Fruit fly (Drosophila melanogaster) whole organism, pupa: ENCODE results near the gene CG11970.
A peak's percentile ranks its signal among the peaks of the same experiment; 100 is the strongest.

Experiments
- CG10348 ChIP-seq: fragments of 200-800 bp; sonication (Bioruptor generic); IDR thresholded peaks from 2 replicates; pipeline ENCODE4 v1.3.6; 2022; ENCODE audit warnings: missing biosample characterization, missing genetic modification characterization
- CG12605 ChIP-seq: fragments of 200-800 bp; sonication (Bioruptor generic); IDR thresholded peaks from 2 replicates; pipeline ENCODE4 v1.3.6; 2022; ENCODE audit warnings: missing biosample characterization, missing genetic modification characterization
- CG13204 ChIP-seq: fragments of 200-800 bp; sonication (Bioruptor generic); optimal IDR thresholded peaks from 2 replicates; lab custom pipeline; 2018; ENCODE audit warnings: missing biosample characterization, mild to moderate bottlenecking, missing genetic modification characterization, moderate library complexity
- CG14655 ChIP-seq: fragments of 200-800 bp; sonication (Bioruptor generic); optimal IDR thresholded peaks from 3 replicates; lab custom pipeline; 2017; ENCODE audit warnings: mild to moderate bottlenecking, missing biosample characterization, missing genetic modification reagents, missing genetic modification characterization
- CG15710 ChIP-seq: fragments of 200-800 bp; sonication (Bioruptor generic); optimal IDR thresholded peaks from 2 replicates; lab custom pipeline; 2018; ENCODE audit warnings: missing biosample characterization, mild to moderate bottlenecking, missing genetic modification characterization, moderate library complexity
- CG17806 ChIP-seq: fragments of 200-800 bp; sonication (Bioruptor generic); optimal IDR thresholded peaks from 2 replicates; lab custom pipeline; 2018; ENCODE audit warnings: missing biosample characterization, mild to moderate bottlenecking, missing genetic modification characterization, moderate library complexity
- CG32121 ChIP-seq: fragments of 200-800 bp; sonication (Bioruptor generic); IDR thresholded peaks from 2 replicates; pipeline ENCODE4 v1.3.6; 2022; ENCODE audit warnings: missing biosample characterization, missing genetic modification characterization
- CG34367 ChIP-seq: fragments of 200-800 bp; sonication (Bioruptor generic); optimal IDR thresholded peaks from 2 replicates; lab custom pipeline; 2018; ENCODE audit warnings: missing biosample characterization, mild to moderate bottlenecking, missing genetic modification characterization
- CG4496 ChIP-seq: fragments of 200-800 bp; sonication (Bioruptor generic); IDR thresholded peaks from 3 replicates; pipeline ENCODE4 v1.3.6; 2022; ENCODE audit warnings: missing biosample characterization, missing genetic modification characterization
- CG8159 ChIP-seq: fragments of 200-800 bp; sonication (Bioruptor generic); optimal IDR thresholded peaks from 3 replicates; lab custom pipeline; 2018; ENCODE audit warnings: missing biosample characterization, mild to moderate bottlenecking, missing genetic modification characterization, moderate library complexity
- CG8301 ChIP-seq: fragments of 200-800 bp; sonication (Bioruptor generic); optimal IDR thresholded peaks from 2 replicates; lab custom pipeline; 2018; ENCODE audit warnings: missing biosample characterization, mild to moderate bottlenecking, missing genetic modification characterization
- CG9948 ChIP-seq: fragments of 200-800 bp; sonication (Bioruptor generic); optimal IDR thresholded peaks from 2 replicates; lab custom pipeline; 2018; ENCODE audit warnings: missing biosample characterization, mild to moderate bottlenecking, missing genetic modification characterization, moderate library complexity
- D1 ChIP-seq: fragments of 200-800 bp; sonication (Bioruptor generic); optimal IDR thresholded peaks from 2 replicates; lab custom pipeline; 2018; ENCODE audit warnings: missing biosample characterization, mild to moderate bottlenecking, missing genetic modification characterization, moderate library complexity
- EcR ChIP-seq: fragments of 200-800 bp; sonication (Bioruptor generic); optimal IDR thresholded peaks from 3 replicates; lab custom pipeline; 2019; ENCODE audit warnings: missing biosample characterization, missing genetic modification characterization, mild to moderate bottlenecking, moderate library complexity, missing genetic modification reagents
- Ets98B ChIP-seq: fragments of 200-800 bp; sonication (Bioruptor generic); IDR thresholded peaks from 2 replicates; pipeline ENCODE4 v1.3.6; 2022; ENCODE audit warnings: missing biosample characterization, missing genetic modification characterization
- Pif1A ChIP-seq: fragments of 200-800 bp; sonication (Bioruptor generic); optimal IDR thresholded peaks from 3 replicates; lab custom pipeline; 2016; ENCODE audit warnings: missing biosample characterization, missing genetic modification characterization
- Pif1B ChIP-seq: fragments of 200-800 bp; sonication (Bioruptor generic); optimal IDR thresholded peaks from 3 replicates; lab custom pipeline; 2016; ENCODE audit warnings: missing biosample characterization, missing genetic modification characterization
- Snoo ChIP-seq: fragments of 200-800 bp; sonication (Bioruptor generic); optimal IDR thresholded peaks from 3 replicates; lab custom pipeline; 2017; ENCODE audit warnings: missing biosample characterization, mild to moderate bottlenecking, missing genetic modification characterization, inconsistent platforms
- fd96Ca ChIP-seq: fragments of 200-800 bp; sonication (Bioruptor generic); IDR thresholded peaks from 3 replicates; pipeline ENCODE4 v1.3.6; 2022; ENCODE audit warnings: missing biosample characterization, missing genetic modification characterization
- gl ChIP-seq: fragments of 200-800 bp; sonication (Bioruptor generic); optimal IDR thresholded peaks from 2 replicates; lab custom pipeline; 2018; ENCODE audit warnings: missing biosample characterization, mild to moderate bottlenecking, missing genetic modification characterization
- rn ChIP-seq: fragments of 200-800 bp; sonication (Bioruptor generic); IDR thresholded peaks from 2 replicates; pipeline ENCODE4 v1.3.6; 2022; ENCODE audit warnings: missing biosample characterization, missing genetic modification characterization

CG11970 gene

DNA sequence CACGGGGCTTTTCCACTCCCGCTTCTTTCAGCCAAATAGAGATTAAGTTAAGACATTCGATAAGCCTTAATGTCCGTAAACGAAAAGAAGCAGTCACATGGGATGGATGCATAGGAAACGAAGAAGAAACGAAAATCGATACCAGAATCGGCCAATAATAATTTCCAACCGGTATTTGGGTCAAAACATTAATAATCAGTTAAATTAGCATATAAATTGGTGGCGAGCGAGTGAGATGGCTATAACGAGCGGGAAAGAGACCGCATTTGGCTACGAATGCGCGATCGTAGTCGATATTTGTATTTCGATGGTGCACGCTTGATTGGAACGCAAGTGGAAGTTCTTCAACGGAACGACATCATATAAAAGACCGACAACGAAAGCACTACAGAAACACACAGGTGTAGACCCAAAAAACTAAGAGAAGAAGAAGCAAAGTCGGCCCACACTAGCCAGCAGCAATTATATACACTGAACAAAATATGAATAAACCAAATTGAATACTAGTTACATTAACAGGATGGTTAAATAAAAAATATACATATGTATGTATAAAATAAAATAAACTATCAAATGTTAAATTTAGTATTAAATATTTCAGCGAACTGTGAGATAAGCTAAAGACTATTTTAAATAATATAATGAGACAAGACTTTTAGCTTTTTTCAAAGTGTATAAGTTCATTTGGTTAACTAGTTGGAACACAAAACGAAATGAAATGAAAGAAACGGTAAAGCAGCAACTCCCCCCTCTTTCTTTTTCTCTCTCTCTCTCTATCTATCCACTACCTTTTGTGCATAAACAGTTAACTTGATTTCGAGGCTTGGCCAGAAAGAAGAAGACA lies 29.8 kb upstream of the CG11970 start:
- TF ChIP-seq D1 (tag; lab: Kevin White, UChicago), result no peak
- no peak for TF ChIP-seq fd96Ca (GFP tag; lab: Robert Waterston, UW)
- TF ChIP-seq CG9948, result no peak
- TF ChIP-seq CG8159 (tag; lab: Kevin White, UChicago), result peak; percentile 17
- no peak for TF ChIP-seq CG17806 (tag; lab: Kevin White, UChicago)
- no peak for TF ChIP-seq CG12605
- TF ChIP-seq CG8301 (tag; lab: Kevin White, UChicago), result peak; percentile 26
- no peak for TF ChIP-seq CG34367 (tag; lab: Kevin White, UChicago)
- no peak for TF ChIP-seq gl (tag; lab: Kevin White, UChicago)

DNA sequence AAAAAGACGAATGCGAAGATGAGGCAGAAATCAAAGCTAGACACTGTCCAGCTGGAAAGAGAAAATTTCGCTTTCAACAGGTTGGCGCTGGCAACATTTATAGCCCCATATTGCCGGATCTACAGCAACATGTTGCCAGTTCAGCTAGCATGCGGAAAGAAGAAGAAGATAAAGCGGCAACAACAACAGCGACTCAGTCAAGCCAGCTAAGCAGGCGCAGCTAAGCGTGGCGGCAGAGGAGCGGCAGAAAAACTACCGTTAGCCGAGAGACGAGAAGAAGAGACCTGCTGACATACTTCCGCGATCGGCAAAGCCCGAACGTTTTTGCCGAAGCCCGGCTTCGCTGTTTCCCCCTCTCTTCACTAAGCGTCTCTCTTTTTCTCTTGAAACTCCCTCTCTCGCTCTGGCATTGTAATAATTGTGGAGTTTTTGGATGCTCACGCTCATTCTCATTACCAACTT lies 29.1 kb upstream of the CG11970 start:
- peak; percentile 54; the same call in 1 of the 3 replicates for TF ChIP-seq CG4496
- TF ChIP-seq CG15710 (tag; lab: Kevin White, UChicago), result no peak
- no peak for TF ChIP-seq rn (GFP tag; lab: Robert Waterston, UW)
- TF ChIP-seq fd96Ca (GFP tag; lab: Robert Waterston, UW), result no peak; the same call in 2 of the 3 replicates
- no peak for TF ChIP-seq CG8301 (tag; lab: Kevin White, UChicago)
- peak; percentile 34 for TF ChIP-seq EcR (GFP tag; lab: Kevin White, UChicago)
- peak; percentile 43; the same call in 1 of the 2 replicates for TF ChIP-seq Ets98B
- peak; percentile 37 for TF ChIP-seq CG13204 (GFP tag; lab: Kevin White, UChicago)

DNA sequence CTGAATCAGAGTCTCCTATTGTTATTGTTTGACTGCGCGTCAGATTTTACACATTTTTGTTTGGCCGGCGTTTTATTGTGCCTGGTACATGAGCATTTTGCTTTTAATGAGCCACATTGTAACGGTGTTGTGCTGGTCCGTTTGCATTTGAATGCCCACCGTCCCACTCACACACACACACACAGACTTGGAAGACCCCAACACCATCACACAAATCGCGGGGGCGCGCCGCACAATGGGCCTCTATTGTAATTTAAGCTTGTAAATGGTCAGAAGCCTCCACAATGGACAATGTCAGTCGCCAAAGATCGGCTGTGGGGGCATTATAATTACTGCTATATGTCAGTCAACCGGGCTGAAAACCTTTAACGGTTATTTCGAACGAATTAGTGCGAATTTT lies 28.2 kb upstream of the CG11970 start:
- TF ChIP-seq CG15710 (tag; lab: Kevin White, UChicago), result no peak
- TF ChIP-seq Pif1B (GFP tag; lab: Kevin White, UChicago), result no peak
- TF ChIP-seq rn (GFP tag; lab: Robert Waterston, UW), result no peak
- no peak for TF ChIP-seq gl (tag; lab: Kevin White, UChicago)
- TF ChIP-seq fd96Ca (GFP tag; lab: Robert Waterston, UW), result no peak
- no peak for TF ChIP-seq CG8159 (tag; lab: Kevin White, UChicago)
- no peak for TF ChIP-seq CG10348 (GFP tag; lab: Robert Waterston, UW)
- no peak for TF ChIP-seq CG32121 (GFP tag; lab: Robert Waterston, UW)
- no peak for TF ChIP-seq EcR (GFP tag; lab: Kevin White, UChicago)
- no peak for TF ChIP-seq CG13204 (GFP tag; lab: Kevin White, UChicago)
- TF ChIP-seq D1 (tag; lab: Kevin White, UChicago), result no peak
- no peak for TF ChIP-seq CG4496
- TF ChIP-seq Ets98B, result no peak
- no peak for TF ChIP-seq Snoo (tag; lab: Kevin White, UChicago)

DNA sequence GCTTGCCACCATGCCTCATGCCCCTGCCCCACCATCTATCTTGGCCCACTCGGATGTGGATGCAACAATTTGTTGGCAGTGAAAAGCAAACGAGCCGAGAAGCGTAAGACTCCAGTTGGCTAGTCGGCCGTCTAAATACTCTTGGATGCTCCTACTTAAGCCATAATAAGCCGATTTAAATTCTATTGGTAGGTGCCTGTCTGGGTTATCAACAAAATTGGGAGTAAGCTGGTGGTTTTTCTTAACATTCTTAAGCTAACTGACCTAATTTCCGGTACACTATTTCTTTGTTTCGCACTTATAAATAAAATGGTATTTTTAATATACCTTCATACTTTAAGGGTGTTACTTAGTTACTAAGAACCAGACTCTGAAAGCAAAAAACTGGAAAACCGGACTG lies 26.8 kb upstream of the CG11970 start:
- TF ChIP-seq Pif1A (GFP tag; lab: Kevin White, UChicago), result peak; percentile 38
- TF ChIP-seq CG32121 (GFP tag; lab: Robert Waterston, UW), result no peak
- no peak for TF ChIP-seq D1 (tag; lab: Kevin White, UChicago)
- peak; percentile 48 for TF ChIP-seq CG8159 (tag; lab: Kevin White, UChicago)
- no peak for TF ChIP-seq fd96Ca (GFP tag; lab: Robert Waterston, UW)
- TF ChIP-seq EcR (GFP tag; lab: Kevin White, UChicago), result no peak
- TF ChIP-seq CG12605, result no peak
- TF ChIP-seq Ets98B, result no peak
- no peak for TF ChIP-seq CG13204 (GFP tag; lab: Kevin White, UChicago)
- no peak for TF ChIP-seq Snoo (tag; lab: Kevin White, UChicago)
- no peak for TF ChIP-seq gl (tag; lab: Kevin White, UChicago)
- peak; percentile 24 for TF ChIP-seq CG34367 (tag; lab: Kevin White, UChicago)
- TF ChIP-seq CG14655, result peak; percentile 38
- TF ChIP-seq rn (GFP tag; lab: Robert Waterston, UW), result no peak
- no peak for TF ChIP-seq CG10348 (GFP tag; lab: Robert Waterston, UW)
- peak; percentile 9 for TF ChIP-seq Pif1B (GFP tag; lab: Kevin White, UChicago)
- peak; percentile 11 for TF ChIP-seq CG9948
- peak; percentile 20 for TF ChIP-seq CG8301 (tag; lab: Kevin White, UChicago)
- TF ChIP-seq CG4496, result no peak
- peak; percentile 33 for TF ChIP-seq CG17806 (tag; lab: Kevin White, UChicago)
- peak; percentile 28 for TF ChIP-seq CG15710 (tag; lab: Kevin White, UChicago)

DNA sequence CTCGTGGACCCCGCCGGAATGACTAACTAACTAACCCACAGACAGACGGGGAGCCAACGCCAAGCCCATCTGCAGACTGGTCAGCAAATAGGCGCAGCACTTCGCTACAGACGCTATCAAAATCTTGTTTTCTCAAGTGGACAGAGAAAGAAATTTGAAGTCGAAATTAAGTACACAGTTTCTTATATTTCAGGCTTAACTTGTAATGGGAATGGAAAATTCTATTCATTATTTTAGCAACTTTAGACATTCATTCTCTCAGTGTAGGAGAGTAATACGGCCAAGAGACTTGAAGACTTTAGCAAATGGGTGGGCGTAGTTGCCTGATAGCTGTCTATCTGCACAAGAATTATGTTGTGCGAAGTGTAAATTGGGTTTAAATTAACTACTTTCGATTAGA lies 26.2 kb upstream of the CG11970 start:
- peak; percentile 74 for TF ChIP-seq CG8301 (tag; lab: Kevin White, UChicago)
- TF ChIP-seq CG8159 (tag; lab: Kevin White, UChicago), result peak; percentile 70
- TF ChIP-seq CG34367 (tag; lab: Kevin White, UChicago), result peak; percentile 68
- TF ChIP-seq Pif1A (GFP tag; lab: Kevin White, UChicago), result peak; percentile 22
- 0 out of 2 replicates have a peak, but pooled peaks have one; percentile 28 for TF ChIP-seq CG32121 (GFP tag; lab: Robert Waterston, UW)
- no peak for TF ChIP-seq D1 (tag; lab: Kevin White, UChicago)
- peak; percentile 76 for TF ChIP-seq CG14655
- TF ChIP-seq Snoo (tag; lab: Kevin White, UChicago), result no peak
- TF ChIP-seq Ets98B, result peak; percentile 78
- peak; percentile 25 for TF ChIP-seq Pif1B (GFP tag; lab: Kevin White, UChicago)
- peak; percentile 24 for TF ChIP-seq CG13204 (GFP tag; lab: Kevin White, UChicago)
- peak; percentile 51; the same call in 1 of the 2 replicates for TF ChIP-seq CG12605
- peak; percentile 56 for TF ChIP-seq CG15710 (tag; lab: Kevin White, UChicago)
- TF ChIP-seq CG10348 (GFP tag; lab: Robert Waterston, UW), result 0 out of 2 replicates have a peak, but pooled peaks have one; percentile 12
- TF ChIP-seq CG9948, result peak; percentile 74
- no peak for TF ChIP-seq EcR (GFP tag; lab: Kevin White, UChicago)
- TF ChIP-seq CG17806 (tag; lab: Kevin White, UChicago), result peak; percentile 81
- TF ChIP-seq fd96Ca (GFP tag; lab: Robert Waterston, UW), result no peak; the same call in 2 of the 3 replicates
- no peak for TF ChIP-seq gl (tag; lab: Kevin White, UChicago)
- no peak for TF ChIP-seq rn (GFP tag; lab: Robert Waterston, UW)
- peak; percentile 78 for TF ChIP-seq CG4496
